Fruit fly (Drosophila melanogaster): ENCODE results near the gene Zcchc7.

dm6 chr3L:16842952-16843351 lies 2.2 kb upstream of the Zcchc7 start:
- TF ChIP-seq Aef1 (GFP tag; IDR thresholded peaks at IDR 0.05) = no peak
- no peak for TF ChIP-seq CG15073 (GFP tag; optimal IDR thresholded peaks at IDR 0.05)
- no peak for TF ChIP-seq Dip2 (GFP tag; IDR thresholded peaks at IDR 0.05)
- no peak for TF ChIP-seq ro (GFP tag; IDR thresholded peaks at IDR 0.05)
- no peak for TF ChIP-seq CG33213 (GFP tag; optimal IDR thresholded peaks at IDR 0.05)
- no peak for TF ChIP-seq Rx (GFP tag; IDR thresholded peaks at IDR 0.05)
- TF ChIP-seq grn (GFP tag; optimal IDR thresholded peaks at IDR 0.05) = no peak
- TF ChIP-seq knrl (GFP tag; IDR thresholded peaks at IDR 0.05; ENCODE audit: partially characterized antibody) = no peak
- TF ChIP-seq CG2202 (tag; optimal IDR thresholded peaks at IDR 0.05) = no peak
- no peak for TF ChIP-seq bigmax (GFP tag; optimal IDR thresholded peaks at IDR 0.05)
- no peak for TF ChIP-seq shn (GFP tag; optimal IDR thresholded peaks at IDR 0.05)

All from whole organism, embryonic.